Fruit fly (Drosophila melanogaster): ENCODE measurements around the gene CG17475.

The CG17475 gene

DNA sequence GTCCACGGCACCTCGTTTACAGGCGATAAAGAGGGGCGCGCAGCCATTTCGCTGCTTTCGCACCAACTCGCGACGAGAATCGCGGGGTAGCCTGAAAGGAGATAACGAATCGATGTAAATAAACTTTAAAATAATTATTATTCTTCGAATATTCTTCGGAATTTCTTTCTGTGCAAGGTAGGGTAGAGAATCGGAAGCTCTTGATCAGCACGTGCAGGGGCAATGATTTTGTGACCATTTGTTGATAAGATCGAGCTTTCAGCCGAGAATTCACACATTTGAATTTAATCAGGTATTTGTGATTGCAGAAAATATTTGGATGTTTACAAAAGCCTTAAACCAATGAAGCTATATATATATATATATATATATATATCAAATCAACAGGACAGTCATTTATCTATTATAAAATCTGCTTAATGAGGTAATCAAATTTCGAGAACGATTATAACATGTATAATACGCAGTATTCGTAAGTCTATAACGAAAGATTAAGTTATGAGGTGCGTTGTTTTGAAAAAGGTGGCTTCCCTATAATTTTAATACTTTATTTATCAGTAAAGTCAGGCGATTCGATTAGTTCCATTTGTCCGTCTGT is 17.5 kb upstream of the CG17475 start:
- TF ChIP-seq CG31627 (GFP tag; optimal IDR thresholded peaks at IDR 0.05) (no peak), Eip75B (GFP tag; optimal IDR thresholded peaks at IDR 0.05) (no peak), svp (GFP tag) (peak; percentile 86)

DNA sequence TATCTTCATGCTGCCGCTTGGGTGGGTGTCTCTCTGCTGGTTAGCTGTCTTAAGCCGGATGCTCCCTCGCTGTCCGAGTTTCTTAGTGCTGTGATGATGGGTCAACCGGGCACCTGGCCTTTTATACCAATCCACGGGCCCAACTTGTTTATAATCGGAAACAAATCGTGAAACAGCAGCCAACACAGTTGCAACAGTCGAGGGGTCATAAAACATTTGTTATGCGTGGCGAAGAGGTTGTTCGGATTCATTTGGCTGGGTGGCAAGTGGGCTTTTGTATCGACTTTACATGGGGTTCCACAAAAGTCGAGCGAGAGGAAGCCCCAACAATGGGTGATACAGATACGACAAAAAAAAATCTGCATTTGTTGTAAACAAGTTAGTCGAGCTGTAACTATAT is 12.1 kb upstream of the CG17475 start, which contains the start of gene TwdlW:
Gene TwdlW, minus strand, starts transcription at position 101 of the 400 bp plus-strand sequence.
- TF ChIP-seq Sox14 (GFP tag; optimal IDR thresholded peaks at IDR 0.05) = no peak
- no peak for TF ChIP-seq cyc (GFP tag; optimal IDR thresholded peaks at IDR 0.05)
- no peak for TF ChIP-seq CG11902 (GFP tag; optimal IDR thresholded peaks at IDR 0.05)
- TF ChIP-seq OdsH (GFP tag; optimal IDR thresholded peaks at IDR 0.05) = no peak

DNA sequence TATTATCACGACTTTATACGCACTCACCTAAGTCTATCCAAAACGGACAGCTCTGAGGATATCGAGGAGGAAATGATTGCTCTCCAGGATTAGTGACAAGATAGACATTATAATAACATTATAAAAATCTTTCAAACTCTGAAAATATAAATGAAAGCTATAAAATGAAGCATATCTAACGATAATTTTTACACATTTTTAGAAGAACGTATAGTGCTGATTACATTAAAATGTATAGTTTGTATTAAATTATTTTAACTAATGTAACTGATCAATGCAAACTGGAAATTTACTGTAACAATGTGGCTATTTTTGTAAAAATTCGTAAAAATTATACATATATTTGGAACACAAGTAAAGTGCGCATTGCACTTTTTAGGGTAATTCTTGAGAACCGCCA is 8.5 kb upstream of the CG17475 start, which contains the start of gene CG5265:
Gene CG5265, plus strand, starts transcription at position 301 of the 400 bp plus-strand sequence.
- no peak for TF ChIP-seq achi (GFP tag; optimal IDR thresholded peaks at IDR 0.05)
- TF ChIP-seq esn (GFP tag; optimal IDR thresholded peaks at IDR 0.05) = no peak
- no peak for TF ChIP-seq net (GFP tag; optimal IDR thresholded peaks at IDR 0.05)
- no peak for TF ChIP-seq ss (GFP tag; optimal IDR thresholded peaks at IDR 0.05)
- no peak for TF ChIP-seq CG10631 (GFP tag; optimal IDR thresholded peaks at IDR 0.05)
- TF ChIP-seq Sox15 (GFP tag; optimal IDR thresholded peaks at IDR 0.05) = no peak
- no peak for TF ChIP-seq CG3919 (GFP tag; optimal IDR thresholded peaks at IDR 0.05)
- no peak for TF ChIP-seq Met (GFP tag; optimal IDR thresholded peaks at IDR 0.05)
- TF ChIP-seq CG7368 (GFP tag; optimal IDR thresholded peaks at IDR 0.05) = no peak
- TF ChIP-seq salr (GFP tag; optimal IDR thresholded peaks at IDR 0.05) = no peak
- no peak for TF ChIP-seq CG11762 (GFP tag; optimal IDR thresholded peaks at IDR 0.05; ENCODE audit: insufficient read depth)
- no peak for TF ChIP-seq CG6163 (GFP tag; IDR thresholded peaks at IDR 0.05)
- TF ChIP-seq CG15336 (GFP tag; IDR thresholded peaks at IDR 0.05) = no peak

DNA sequence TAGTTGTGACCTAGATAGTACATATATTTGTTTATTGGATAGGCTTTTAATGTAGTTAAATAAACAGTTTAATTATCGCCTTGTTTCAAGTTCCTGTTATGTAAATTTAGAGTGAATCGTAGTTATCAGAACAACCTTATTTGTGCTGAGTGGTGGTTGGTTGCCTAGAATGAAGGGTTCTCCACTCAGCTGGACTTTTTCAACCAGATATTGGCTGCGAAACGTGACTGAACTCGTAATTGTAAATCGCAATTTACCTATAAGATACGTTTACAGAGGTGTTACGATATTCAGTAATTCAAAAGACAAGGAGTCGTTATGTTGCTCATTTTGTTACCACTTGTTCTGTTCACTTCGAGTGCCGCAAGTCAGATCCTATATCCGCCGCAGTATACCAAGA is 7.4 kb upstream of the CG17475 start, which contains the start of gene CG5255:
Gene CG5255, plus strand, starts transcription at position 301 of the 400 bp plus-strand sequence.
- TF ChIP-seq Gug (GFP tag; IDR thresholded peaks at IDR 0.05) (no peak), salr (GFP tag; optimal IDR thresholded peaks at IDR 0.05) (no peak), CG8319 (GFP tag; optimal IDR thresholded peaks at IDR 0.05) (no peak), Sox14 (GFP tag; optimal IDR thresholded peaks at IDR 0.05) (no peak), CG11902 (GFP tag; optimal IDR thresholded peaks at IDR 0.05) (no peak), Hr39 (GFP tag; optimal IDR thresholded peaks at IDR 0.05) (no peak), net (GFP tag; optimal IDR thresholded peaks at IDR 0.05) (no peak), dsx (GFP tag; optimal IDR thresholded peaks at IDR 0.05; ENCODE audit: poor library complexity, severe bottlenecking) (no peak), Sox102F (GFP tag; optimal IDR thresholded peaks at IDR 0.05) (no peak), Eip78C (GFP tag) (no peak), CG6163 (GFP tag; IDR thresholded peaks at IDR 0.05) (no peak), ss (GFP tag; optimal IDR thresholded peaks at IDR 0.05) (no peak), CG15336 (GFP tag; IDR thresholded peaks at IDR 0.05) (no peak), Ets21C (GFP tag; optimal IDR thresholded peaks at IDR 0.05) (no peak), CG10631 (GFP tag; optimal IDR thresholded peaks at IDR 0.05) (no peak), acj6 (GFP tag; optimal IDR thresholded peaks at IDR 0.05) (no peak)

DNA sequence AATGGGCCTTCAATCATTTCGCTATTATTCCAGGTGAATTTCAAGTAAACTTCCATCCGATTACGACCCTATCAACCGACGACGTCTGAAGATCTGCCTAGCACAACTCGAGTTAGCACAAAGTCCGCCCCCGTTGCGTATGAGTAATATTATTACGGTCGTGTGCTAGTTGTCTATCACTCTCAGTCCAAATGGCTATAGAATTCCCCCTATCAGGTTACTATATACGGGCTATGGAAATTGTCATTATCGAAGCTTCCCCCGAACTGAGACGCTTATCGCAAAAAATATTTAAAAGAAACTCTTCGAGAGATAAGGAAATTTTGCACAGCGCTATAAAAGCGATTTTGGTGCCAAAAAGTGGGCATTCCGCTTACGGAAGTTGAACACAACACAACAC is 5.5 kb upstream of the CG17475 start, which contains the start of gene CG5246:
Gene CG5246, plus strand, starts transcription at position 365 of the 400 bp plus-strand sequence.
- TF ChIP-seq CG1621 (tag; optimal IDR thresholded peaks at IDR 0.05) (no peak), svp (GFP tag) (peak; percentile 46), vri (GFP tag; optimal IDR thresholded peaks at IDR 0.05) (peak; percentile 45), CG3919 (GFP tag; optimal IDR thresholded peaks at IDR 0.05) (no peak)

DNA sequence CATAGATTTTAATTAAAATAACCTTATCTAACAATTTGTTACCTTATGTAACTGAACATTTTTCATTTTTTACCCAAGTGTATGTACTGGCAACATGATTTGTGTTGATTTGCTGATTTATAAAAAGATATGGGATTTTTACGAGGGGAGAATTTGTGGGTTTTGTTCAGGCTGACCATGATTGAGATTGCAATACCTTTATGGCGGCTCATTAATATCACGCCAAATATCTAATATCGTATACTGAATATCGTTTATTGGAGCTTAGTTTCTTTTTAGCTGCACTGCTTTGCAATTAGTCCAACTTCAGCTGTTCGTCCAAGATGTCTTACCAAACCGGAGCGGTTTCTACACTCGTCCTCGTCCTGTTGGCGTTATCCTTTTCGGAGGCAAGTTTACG is 3.7 kb upstream of the CG17475 start, which contains the start of gene CG31267:
Gene CG31267, plus strand, starts transcription at position 301 of the 400 bp plus-strand sequence.
- TF ChIP-seq svp (GFP tag) = peak; percentile 14
- TF ChIP-seq net (GFP tag; optimal IDR thresholded peaks at IDR 0.05) = no peak
